Fruit fly (Drosophila melanogaster) whole organism, prepupa: Measurements from ENCODE around the gene CG33523.

ENCODE experiments used
- CG10631 ChIP-seq: fragments of 200-800 bp; sonication (Bioruptor generic); optimal IDR thresholded peaks from 2 replicates; lab custom pipeline; 2016; ENCODE audit warnings: missing biosample characterization, missing genetic modification characterization
- CG11294 ChIP-seq: fragments of 200-800 bp; sonication (Bioruptor generic); IDR thresholded peaks from 2 replicates; pipeline ENCODE4 v1.3.6; 2022; ENCODE audit warnings: missing biosample characterization, missing genetic modification characterization
- CG1621 ChIP-seq: fragments of 200-800 bp; sonication (Bioruptor generic); optimal IDR thresholded peaks from 3 replicates; lab custom pipeline; 2018; ENCODE audit warnings: missing biosample characterization, mild to moderate bottlenecking, missing genetic modification characterization
- CG16779 ChIP-seq: fragments of 200-800 bp; sonication (Bioruptor generic); optimal IDR thresholded peaks from 3 replicates; lab custom pipeline; 2017; ENCODE audit warnings: missing biosample characterization, mild to moderate bottlenecking, missing genetic modification characterization
- CG3032 ChIP-seq: fragments of 200-800 bp; optimal IDR thresholded peaks from 2 replicates; lab custom pipeline; 2019; ENCODE audit warnings: missing biosample characterization, mild to moderate bottlenecking, missing genetic modification characterization, moderate library complexity
- CG32006 ChIP-seq: fragments of 200-800 bp; sonication (Bioruptor generic); optimal IDR thresholded peaks from 3 replicates; lab custom pipeline; 2017; ENCODE audit warnings: missing biosample characterization, mild to moderate bottlenecking, missing genetic modification characterization
- CG34406 ChIP-seq: fragments of 200-800 bp; sonication (Bioruptor generic); optimal IDR thresholded peaks from 3 replicates; lab custom pipeline; 2016; ENCODE audit warnings: missing biosample characterization, missing genetic modification characterization
- CG3919 ChIP-seq: fragments of 200-800 bp; sonication (Bioruptor generic); optimal IDR thresholded peaks from 3 replicates; lab custom pipeline; 2016; ENCODE audit warnings: missing biosample characterization, missing genetic modification characterization
- CG6163 ChIP-seq: fragments of 200-800 bp; sonication (Bioruptor generic); IDR thresholded peaks from 3 replicates; pipeline ENCODE4 v1.3.6; 2022; ENCODE audit warnings: missing biosample characterization, missing genetic modification characterization
- CG6276 ChIP-seq: fragments of 200-800 bp; sonication (Bioruptor generic); optimal IDR thresholded peaks from 2 replicates; lab custom pipeline; 2017; ENCODE audit warnings: missing biosample characterization, mild to moderate bottlenecking, missing genetic modification characterization
- CG6792 ChIP-seq: fragments of 200-800 bp; sonication (Bioruptor generic); optimal IDR thresholded peaks from 3 replicates; lab custom pipeline; 2016; ENCODE audit warnings: missing biosample characterization, missing genetic modification characterization
- CG6808 ChIP-seq: fragments of 200-800 bp; sonication (Bioruptor generic); optimal IDR thresholded peaks from 3 replicates; lab custom pipeline; 2017; ENCODE audit warnings: missing biosample characterization, missing genetic modification characterization, mild to moderate bottlenecking, moderate library complexity, missing genetic modification reagents
- CG6854 ChIP-seq: fragments of 200-800 bp; sonication (Bioruptor generic); optimal IDR thresholded peaks from 2 replicates; lab custom pipeline; 2017; ENCODE audit warnings: missing biosample characterization, mild to moderate bottlenecking, missing genetic modification characterization
- CG7368 ChIP-seq: fragments of 200-800 bp; sonication (Bioruptor generic); optimal IDR thresholded peaks from 3 replicates; lab custom pipeline; 2016; ENCODE audit warnings: missing biosample characterization, missing genetic modification characterization
- CG8119 ChIP-seq: fragments of 200-800 bp; sonication (Bioruptor generic); IDR thresholded peaks from 3 replicates; pipeline ENCODE4 v1.3.6; 2022; ENCODE audit warnings: missing biosample characterization, missing genetic modification characterization
- CG8319 ChIP-seq: fragments of 200-800 bp; sonication (Bioruptor generic); optimal IDR thresholded peaks from 3 replicates; lab custom pipeline; 2016; ENCODE audit warnings: missing biosample characterization, missing genetic modification characterization
- CG9139 ChIP-seq: fragments of 200-800 bp; sonication (Bioruptor generic); optimal IDR thresholded peaks from 3 replicates; lab custom pipeline; 2017; ENCODE audit warnings: missing biosample characterization, mild to moderate bottlenecking, missing genetic modification characterization
- Eip78C ChIP-seq: fragments of 200-800 bp; sonication (Bioruptor generic); peaks from one replicate; lab custom pipeline; 2016; ENCODE audit warnings: missing biosample characterization, missing genetic modification characterization
- Eip93F ChIP-seq: fragments of 200-800 bp; sonication (Bioruptor generic); optimal IDR thresholded peaks from 2 replicates; lab custom pipeline; 2016; ENCODE audit warnings: missing biosample characterization, mild to moderate bottlenecking, missing genetic modification characterization
- Ets21C ChIP-seq: fragments of 200-800 bp; sonication (Bioruptor generic); optimal IDR thresholded peaks from 3 replicates; lab custom pipeline; 2016; ENCODE audit warnings: missing biosample characterization, missing genetic modification characterization
- Ets96B ChIP-seq: fragments of 200-800 bp; optimal IDR thresholded peaks from 2 replicates; lab custom pipeline; 2019; ENCODE audit warnings: missing biosample characterization, mild to moderate bottlenecking, missing genetic modification characterization, moderate library complexity
- Gug ChIP-seq: fragments of 200-800 bp; sonication (Bioruptor generic); IDR thresholded peaks from 2 replicates; pipeline ENCODE4 v1.3.6; 2022; ENCODE audit warnings: missing biosample characterization, missing genetic modification characterization
- Hr38 ChIP-seq: sonication (Bioruptor generic); optimal IDR thresholded peaks from 2 replicates; lab custom pipeline; 2016; ENCODE audit warnings: missing biosample characterization, missing genetic modification characterization
- Hr39 ChIP-seq: fragments of 200-800 bp; sonication (Bioruptor generic); optimal IDR thresholded peaks from 2 replicates; lab custom pipeline; 2016; ENCODE audit warnings: missing biosample characterization, missing genetic modification characterization
- Hr4 ChIP-seq: fragments of 200-800 bp; sonication (Bioruptor generic); optimal IDR thresholded peaks from 3 replicates; lab custom pipeline; 2016; ENCODE audit warnings: missing biosample characterization, missing genetic modification characterization
- Lpt ChIP-seq: fragments of 200-800 bp; sonication (Bioruptor generic); optimal IDR thresholded peaks from 3 replicates; lab custom pipeline; 2016; ENCODE audit warnings: missing biosample characterization, missing genetic modification characterization
- Met ChIP-seq: fragments of 200-800 bp; sonication (Bioruptor generic); optimal IDR thresholded peaks from 3 replicates; lab custom pipeline; 2016; ENCODE audit warnings: missing biosample characterization, missing genetic modification characterization
- OdsH ChIP-seq: fragments of 200-800 bp; sonication (Bioruptor generic); optimal IDR thresholded peaks from 3 replicates; lab custom pipeline; 2016; ENCODE audit warnings: missing biosample characterization, missing genetic modification characterization
- Smox ChIP-seq: fragments of 200-800 bp; sonication (Bioruptor generic); optimal IDR thresholded peaks from 3 replicates; lab custom pipeline; 2016; ENCODE audit warnings: missing biosample characterization, missing genetic modification characterization
- Sox102F ChIP-seq: fragments of 200-800 bp; sonication (Bioruptor generic); optimal IDR thresholded peaks from 2 replicates; lab custom pipeline; 2016; ENCODE audit warnings: missing biosample characterization, mild to moderate bottlenecking, missing genetic modification characterization
- Sox14 ChIP-seq: fragments of 200-800 bp; sonication (Bioruptor generic); optimal IDR thresholded peaks from 3 replicates; lab custom pipeline; 2016; ENCODE audit warnings: missing biosample characterization, missing genetic modification characterization
- Sox15 ChIP-seq: fragments of 200-800 bp; sonication (Bioruptor generic); optimal IDR thresholded peaks from 3 replicates; lab custom pipeline; 2016; ENCODE audit warnings: missing biosample characterization, missing genetic modification characterization
- achi ChIP-seq: fragments of 200-800 bp; sonication (Bioruptor generic); optimal IDR thresholded peaks from 3 replicates; lab custom pipeline; 2016; ENCODE audit warnings: missing biosample characterization, missing genetic modification characterization
- acj6 ChIP-seq: fragments of 200-800 bp; sonication (Bioruptor generic); optimal IDR thresholded peaks from 3 replicates; lab custom pipeline; 2016; ENCODE audit warnings: missing biosample characterization, missing genetic modification characterization
- cyc ChIP-seq: fragments of 200-800 bp; sonication (Bioruptor generic); optimal IDR thresholded peaks from 3 replicates; lab custom pipeline; 2016; ENCODE audit warnings: missing biosample characterization, missing genetic modification characterization
- dac ChIP-seq: fragments of 200-800 bp; sonication (Bioruptor generic); optimal IDR thresholded peaks from 2 replicates; lab custom pipeline; 2017; ENCODE audit warnings: missing biosample characterization, mild to moderate bottlenecking, missing genetic modification characterization
- dsx ChIP-seq: fragments of 200-800 bp; optimal IDR thresholded peaks from 3 replicates; lab custom pipeline; 2019; ENCODE audit warnings: missing biosample characterization, mild to moderate bottlenecking, missing genetic modification characterization, moderate library complexity; ENCODE audit not compliant: poor library complexity, severe bottlenecking
- esn ChIP-seq: fragments of 200-800 bp; sonication (Bioruptor generic); optimal IDR thresholded peaks from 2 replicates; lab custom pipeline; 2016; ENCODE audit warnings: missing biosample characterization, mild to moderate bottlenecking, missing genetic modification characterization, moderate library complexity
- fd59A ChIP-seq: fragments of 200-800 bp; sonication (Bioruptor generic); optimal IDR thresholded peaks from 2 replicates; lab custom pipeline; 2017; ENCODE audit warnings: missing biosample characterization, mild to moderate bottlenecking, missing genetic modification characterization, missing genetic modification reagents
- fd85E ChIP-seq: fragments of 200-800 bp; sonication (Bioruptor generic); optimal IDR thresholded peaks from 3 replicates; lab custom pipeline; 2016; ENCODE audit warnings: missing biosample characterization, missing genetic modification characterization
- fkh ChIP-seq: fragments of 200-800 bp; sonication (Bioruptor generic); optimal IDR thresholded peaks from 3 replicates; lab custom pipeline; 2017; ENCODE audit warnings: missing biosample characterization, mild to moderate bottlenecking, missing genetic modification characterization, moderate library complexity
- net ChIP-seq: fragments of 200-800 bp; sonication (Bioruptor generic); optimal IDR thresholded peaks from 3 replicates; lab custom pipeline; 2016; ENCODE audit warnings: missing biosample characterization, missing genetic modification characterization
- pdm3 ChIP-seq: fragments of 200-800 bp; sonication (Bioruptor generic); optimal IDR thresholded peaks from 3 replicates; lab custom pipeline; 2016; ENCODE audit warnings: missing biosample characterization, missing genetic modification characterization
- salr ChIP-seq, 2 experiments: fragments of 200-800 bp; sonication (Bioruptor generic); optimal IDR thresholded peaks; 3 replicates each; lab custom pipeline; 2016 to 2018; ENCODE audit warnings: missing biosample characterization in 2 of 2, missing genetic modification characterization in 2 of 2, mild to moderate bottlenecking in 1 of 2
- ss ChIP-seq, 2 experiments: fragments of 200-800 bp; sonication (Bioruptor generic); optimal IDR thresholded peaks; 2 replicates in 1 of 2; 3 replicates in 1 of 2; lab custom pipeline; 2017 to 2018; ENCODE audit warnings: mild to moderate bottlenecking in 2 of 2, missing biosample characterization in 2 of 2, missing genetic modification characterization in 2 of 2, moderate library complexity in 1 of 2
- svp ChIP-seq: fragments of 200-800 bp; sonication (Bioruptor generic); peaks from one replicate; lab custom pipeline; 2016; ENCODE audit warnings: missing biosample characterization, missing genetic modification characterization
- topi ChIP-seq: fragments of 200-800 bp; sonication (Bioruptor generic); optimal IDR thresholded peaks from 3 replicates; lab custom pipeline; 2016; ENCODE audit warnings: missing biosample characterization, missing genetic modification characterization
- vri ChIP-seq: fragments of 200-800 bp; sonication (Bioruptor generic); optimal IDR thresholded peaks from 3 replicates; lab custom pipeline; 2016; ENCODE audit warnings: missing biosample characterization, mild to moderate bottlenecking, missing genetic modification characterization

Gene CG33523

dm6 chr3L:5941508-5941907, 17.8 kb downstream of the CG33523 start (continued):
- no peak for TF ChIP-seq net (GFP tag; lab: Kevin White, UChicago)
- no peak for TF ChIP-seq Lpt (GFP tag; lab: Kevin White, UChicago)
- TF ChIP-seq Hr38, result no peak
- TF ChIP-seq Eip93F (GFP tag; lab: Kevin White, UChicago), result no peak
- peak; percentile 50 for TF ChIP-seq esn (GFP tag; lab: Kevin White, UChicago)
- TF ChIP-seq fd59A (GFP tag; lab: Kevin White, UChicago), result peak; percentile 29
- peak; percentile 43 to 50 for TF ChIP-seq ss (GFP tag; optimal IDR thresholded peaks at IDR 0.05; lab: Kevin White, UChicago)
- TF ChIP-seq Ets21C, result no peak
- peak; percentile 13 for TF ChIP-seq acj6 (GFP tag; lab: Kevin White, UChicago)
- no peak for TF ChIP-seq fd85E (GFP tag; lab: Kevin White, UChicago)
- TF ChIP-seq cyc (GFP tag; lab: Kevin White, UChicago), result no peak
- TF ChIP-seq Gug, result no peak
- no peak for TF ChIP-seq CG8319 (GFP tag; lab: Kevin White, UChicago)
- peak; percentile 45 for TF ChIP-seq CG6808
- TF ChIP-seq CG34406, result peak; percentile 16
- TF ChIP-seq vri (GFP tag; lab: Kevin White, UChicago), result no peak
- TF ChIP-seq, all 60 proteins: peak for 29

- no peak for TF ChIP-seq fkh (GFP tag; lab: Kevin White, UChicago)
- no peak for TF ChIP-seq Sox102F (GFP tag; lab: Kevin White, UChicago)
- TF ChIP-seq CG9139 (GFP tag; lab: Kevin White, UChicago), result peak; percentile 69
- peak; percentile 12 for TF ChIP-seq dsx
- TF ChIP-seq CG32006 (GFP tag; lab: Kevin White, UChicago), result no peak
- TF ChIP-seq CG7368 (GFP tag; lab: Kevin White, UChicago), result no peak
- TF ChIP-seq CG34406, result no peak
- no peak for TF ChIP-seq fd59A (GFP tag; lab: Kevin White, UChicago)
- no peak for TF ChIP-seq Met (GFP tag; lab: Kevin White, UChicago)
- peak; percentile 16 for TF ChIP-seq CG3032 (tag; lab: Kevin White, UChicago)
- TF ChIP-seq Eip78C, result peak; percentile 59
- TF ChIP-seq Sox14 (GFP tag; lab: Kevin White, UChicago), result no peak
- TF ChIP-seq svp (GFP tag; lab: Kevin White, UChicago), result no peak
- peak; percentile 66 for TF ChIP-seq CG16779
- no peak for TF ChIP-seq fd85E (GFP tag; lab: Kevin White, UChicago)
- TF ChIP-seq CG8319 (GFP tag; lab: Kevin White, UChicago), result no peak
- no peak for TF ChIP-seq CG1621 (tag; lab: Kevin White, UChicago)
- peak; percentile 72 for TF ChIP-seq CG6808
- TF ChIP-seq esn (GFP tag; lab: Kevin White, UChicago), result no peak
- no peak for TF ChIP-seq acj6 (GFP tag; lab: Kevin White, UChicago)
- TF ChIP-seq CG6276, result peak; percentile 17
- no peak for TF ChIP-seq topi
- TF ChIP-seq salr (GFP tag; optimal IDR thresholded peaks at IDR 0.05; lab: Kevin White, UChicago), result no peak
- TF ChIP-seq CG10631 (GFP tag; lab: Kevin White, UChicago), result peak; percentile 9
- TF ChIP-seq Hr39 (GFP tag; lab: Kevin White, UChicago), result no peak
- TF ChIP-seq CG11294 (GFP tag; lab: Robert Waterston, UW), result no peak
- no peak for TF ChIP-seq Sox15 (GFP tag; lab: Kevin White, UChicago)
- TF ChIP-seq Smox, result no peak
- TF ChIP-seq cyc (GFP tag; lab: Kevin White, UChicago), result no peak
- no peak for TF ChIP-seq achi (GFP tag; lab: Kevin White, UChicago)
- no peak for TF ChIP-seq Gug
- no peak for TF ChIP-seq CG6854 (GFP tag; lab: Kevin White, UChicago)
- TF ChIP-seq CG8119 (GFP tag; lab: Robert Waterston, UW), result peak; percentile 73; the same call in 2 of the 3 replicates
- no peak for TF ChIP-seq dac (GFP tag; lab: Kevin White, UChicago)
- TF ChIP-seq Hr38, result no peak
- TF ChIP-seq CG3919 (GFP tag; lab: Kevin White, UChicago), result no peak
- TF ChIP-seq Ets96B (tag; lab: Kevin White, UChicago), result no peak
- no peak for TF ChIP-seq CG6792
- TF ChIP-seq CG6163, result peak; percentile 52; the same call in 2 of the 3 replicates
- peak; percentile 51 for TF ChIP-seq Lpt (GFP tag; lab: Kevin White, UChicago)
- TF ChIP-seq net (GFP tag; lab: Kevin White, UChicago), result peak; percentile 14
- no peak for TF ChIP-seq pdm3
- TF ChIP-seq Hr4 (GFP tag; lab: Kevin White, UChicago), result no peak
- no peak for TF ChIP-seq OdsH (GFP tag; lab: Kevin White, UChicago)
- peak; percentile 76 to 93 for TF ChIP-seq ss (GFP tag; optimal IDR thresholded peaks at IDR 0.05; lab: Kevin White, UChicago)
These were observed 19.8 kb downstream of the CG33523 start for dm6 chr3L:5943348-5943904.
